Worm (Caenorhabditis elegans): ENCODE data around the gene bath-38.
A peak's percentile ranks its signal among the peaks of the same experiment; 100 is the strongest.
"Not testable (repeated sequence)": the region's sequence is repeated elsewhere in the genome, so short reads cannot be mapped to it uniquely, and the experiment has no call there.

bath-38 gene

ce11 chrII:10006266-10006665 is 38.8 kb downstream of the bath-38 start, which contains the start of gene ZK892.4:
Gene ZK892.4 (plus strand): TSS chrII:10006566.
- not testable (repeated sequence) for TF ChIP-seq nhr-76, pqm-1, zag-1 (tag; optimal IDR thresholded peaks at IDR 0.05)

ce11 chrII:10001546-10001945 is 43.5 kb downstream of the bath-38 start, which contains the start of gene ZK892.3:
Gene ZK892.3 (plus strand): TSS chrII:10001846.
- TF ChIP-seq lin-15B (tag; optimal IDR thresholded peaks at IDR 0.05) (no peak), ztf-4 (tag; optimal IDR thresholded peaks at IDR 0.05) (no peak), ceh-28 (tag; optimal IDR thresholded peaks at IDR 0.05) (no peak)

- peak; percentile 50 for TF ChIP-seq pha-4 (tag; optimal IDR thresholded peaks at IDR 0.05)
- TF ChIP-seq jun-1 (tag; optimal IDR thresholded peaks at IDR 0.05) = peak; percentile 80
- TF ChIP-seq snpc-4 (tag; optimal IDR thresholded peaks at IDR 0.05) = no peak
- TF ChIP-seq pqm-1 (tag; optimal IDR thresholded peaks at IDR 0.05) = peak; percentile 98
- no peak for TF ChIP-seq ztf-4 (tag; optimal IDR thresholded peaks at IDR 0.05)
- TF ChIP-seq eor-1 (tag; optimal IDR thresholded peaks at IDR 0.05) = no peak
- peak; percentile 98 for TF ChIP-seq elt-2 (tag; optimal IDR thresholded peaks at IDR 0.05)
- TF ChIP-seq nhr-12 (tag; optimal IDR thresholded peaks at IDR 0.05) = no peak
- peak; percentile 13 for TF ChIP-seq nhr-23 (tag; optimal IDR thresholded peaks at IDR 0.05)
- no peak for TF ChIP-seq sea-2 (GFP tag; optimal IDR thresholded peaks at IDR 0.05)
Measured at ce11 chrII:10001065-10001464, 44.0 kb downstream of the bath-38 start, which contains the start of gene nlt-1. Gene nlt-1 (minus strand): TSS chrII:10001142.

- TF ChIP-seq aly-2 (tag; optimal IDR thresholded peaks at IDR 0.05) (no peak), nhr-11 (tag; optimal IDR thresholded peaks at IDR 0.05) (no peak), nhr-23 (tag; optimal IDR thresholded peaks at IDR 0.05) (no peak), daf-12 (tag; optimal IDR thresholded peaks at IDR 0.05) (no peak), ceh-16 (tag; optimal IDR thresholded peaks at IDR 0.05) (no peak), ceh-9 (tag; optimal IDR thresholded peaks at IDR 0.05) (no peak), pqm-1 (tag; optimal IDR thresholded peaks at IDR 0.05) (no peak), nhr-25 (tag; optimal IDR thresholded peaks at IDR 0.05) (no peak), jun-1 (tag; optimal IDR thresholded peaks at IDR 0.05) (no peak), fkh-10 (GFP tag; optimal IDR thresholded peaks at IDR 0.05) (no peak)
Measured at ce11 chrII:9994679-9995078, 50.4 kb downstream of the bath-38 start.

Data from whole organism, L3 larva.